Worm (Caenorhabditis elegans): ENCODE measurements around the gene C01G5.3.

DNA sequence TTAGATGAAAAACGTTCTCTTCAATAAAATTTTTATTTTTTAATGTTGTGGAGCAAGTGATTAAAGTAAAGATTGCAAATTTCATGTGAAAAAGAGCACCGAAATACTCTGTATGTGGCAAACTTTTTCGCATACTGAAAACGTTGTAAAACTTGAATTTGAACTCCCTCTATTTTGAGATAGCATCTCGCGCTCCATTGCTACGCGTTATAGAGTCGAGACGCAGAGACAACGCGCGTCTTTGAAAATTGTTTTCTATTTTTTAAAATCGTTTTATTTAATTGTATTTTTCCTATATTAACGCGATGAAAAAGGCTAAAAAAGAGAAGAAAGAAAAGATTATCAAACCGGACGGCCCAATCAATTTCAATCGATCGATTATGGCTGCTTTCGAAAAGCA, 12.6 kb downstream of the C01G5.3 start, which contains the start of gene fan-1:
- 0 out of 2 replicates have a peak, but pooled peaks have one; percentile 40 for TF ChIP-seq ztf-23 (GFP tag; IDR thresholded peaks at IDR 0.05)
- TF ChIP-seq tab-1 (GFP tag; IDR thresholded peaks at IDR 0.05) = no peak
- TF ChIP-seq cog-1 (tag; optimal IDR thresholded peaks at IDR 0.05) = no peak
- TF ChIP-seq flt-1 (GFP tag; IDR thresholded peaks at IDR 0.05) = no peak
